Worm (Caenorhabditis elegans) whole organism, early embryonic: ENCODE measurements around the gene srlf-36.

Source experiments
- B0310.2 ChIP-seq: sonication (generic microtip); optimal IDR thresholded peaks from 2 replicates; lab custom pipeline; 2016; ENCODE audit warnings: mild to moderate bottlenecking, missing genetic modification characterization, missing compliant biosample characterization
- F13C5.2 ChIP-seq: sonication (generic microtip); optimal IDR thresholded peaks from 2 replicates; lab custom pipeline; 2017; ENCODE audit warnings: mild to moderate bottlenecking, missing genetic modification characterization, inconsistent platforms, missing compliant biosample characterization
- aly-1 ChIP-seq: sonication (generic microtip); optimal IDR thresholded peaks from 2 replicates; lab custom pipeline; 2016; ENCODE audit warnings: missing genetic modification characterization, missing compliant biosample characterization
- ama-1 ChIP-seq: fragments of 150-350 bp; optimal IDR thresholded peaks from 2 replicates; lab custom pipeline; 2014
- ceh-13 ChIP-seq: fragments of 200-800 bp; sonication (Bioruptor generic); optimal IDR thresholded peaks from 2 replicates; lab custom pipeline; 2018; ENCODE audit warnings: mild to moderate bottlenecking, missing genetic modification characterization, missing compliant biosample characterization
- ceh-36 ChIP-seq: sonication (generic microtip); optimal IDR thresholded peaks from 2 replicates; lab custom pipeline; 2016; ENCODE audit warnings: missing genetic modification characterization, inconsistent platforms, missing compliant biosample characterization
- ets-7 ChIP-seq: sonication (generic microtip); optimal IDR thresholded peaks from 2 replicates; lab custom pipeline; 2016; ENCODE audit warnings: missing genotype, missing genetic modification characterization, missing compliant biosample characterization
- hmbx-1 ChIP-seq: sonication (generic microtip); optimal IDR thresholded peaks from 2 replicates; lab custom pipeline; 2016; ENCODE audit warnings: mild to moderate bottlenecking, missing genetic modification characterization, missing compliant biosample characterization
- hnd-1 ChIP-seq: sonication (generic microtip); optimal IDR thresholded peaks from 2 replicates; lab custom pipeline; 2016; ENCODE audit warnings: missing genetic modification characterization, missing compliant biosample characterization
- pes-1 ChIP-seq: fragments of 200-800 bp; sonication (Bioruptor generic); IDR thresholded peaks from 2 replicates; pipeline ENCODE4 v1.3.6; 2022; ENCODE audit warnings: missing genetic modification reagents, missing genetic modification characterization, missing compliant biosample characterization
- tbx-37 ChIP-seq: fragments of 200-800 bp; sonication (Bioruptor generic); conservative IDR thresholded peaks from 2 replicates; pipeline ENCODE4 v1.3.6; 2022; ENCODE audit warnings: missing genetic modification reagents, missing genetic modification characterization, missing compliant biosample characterization

DNA sequence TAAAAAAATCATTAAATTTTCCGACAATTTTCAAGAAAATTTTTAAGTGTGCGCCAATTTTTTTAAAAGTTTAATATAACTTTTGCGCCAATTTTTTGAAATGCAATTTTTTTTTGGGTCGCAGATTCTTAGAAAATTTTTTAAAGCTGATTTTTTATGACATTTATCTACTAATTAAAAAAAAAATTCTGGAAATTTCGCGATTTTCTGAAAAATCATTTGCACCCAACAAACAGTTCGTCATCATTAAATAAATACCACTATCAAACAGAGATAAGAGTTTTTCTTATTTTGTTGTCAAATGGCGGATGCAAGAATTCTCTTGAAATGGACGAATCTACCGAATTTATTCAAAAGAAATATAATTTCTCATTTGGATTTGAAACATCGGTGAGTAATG is 5.7 kb upstream of the srlf-36 start, which contains the start of gene F48G7.13:
- TF ChIP-seq hmbx-1 (tag; lab: Kevin White, UChicago) (no peak), ama-1 (no peak), ceh-36 (tag; lab: Kevin White, UChicago) (no peak), tbx-37 (GFP tag; lab: Robert Waterston, UW) (no peak), B0310.2 (tag; lab: Kevin White, UChicago) (no peak), hnd-1 (tag; lab: Kevin White, UChicago) (no peak), ceh-13 (GFP tag; lab: Kevin White, UChicago) (no peak), aly-1 (tag; lab: Kevin White, UChicago) (no peak), ets-7 (no peak), F13C5.2 (tag; lab: Kevin White, UChicago) (no peak), pes-1 (GFP tag; lab: Robert Waterston, UW) (no peak)
